Worm (Caenorhabditis elegans) whole organism, midembryonic: ENCODE measurements around the gene F54E2.1.

ENCODE experiments used
- T22C8.4 ChIP-seq: fragments of 200-800 bp; sonication (Bioruptor generic); IDR thresholded peaks from 2 replicates; pipeline ENCODE4 v1.3.6; 2022; ENCODE audit warnings: missing genetic modification characterization, missing compliant biosample characterization
- cog-1 ChIP-seq: sonication (generic microtip); optimal IDR thresholded peaks from 2 replicates; lab custom pipeline; 2016; ENCODE audit warnings: missing genetic modification characterization, missing compliant biosample characterization
- flt-1 ChIP-seq: fragments of 200-800 bp; sonication (Bioruptor generic); IDR thresholded peaks from 2 replicates; pipeline ENCODE4 v1.3.6; 2022; ENCODE audit warnings: missing genetic modification characterization, missing compliant biosample characterization
- klf-2 ChIP-seq: fragments of 200-800 bp; sonication (Bioruptor generic); conservative IDR thresholded peaks from 2 replicates; pipeline ENCODE4 v1.3.6; 2022; ENCODE audit warnings: missing genetic modification reagents, missing genetic modification characterization, missing compliant biosample characterization
- med-1 ChIP-seq: sonication (generic microtip); optimal IDR thresholded peaks from 2 replicates; lab custom pipeline; 2017; ENCODE audit warnings: missing genetic modification characterization, mild to moderate bottlenecking, missing compliant biosample characterization, antibody characterized with exemption, missing genetic modification reagents; ENCODE audit not compliant: insufficient read depth
- ref-1 ChIP-seq: fragments of 200-800 bp; sonication (Bioruptor generic); conservative IDR thresholded peaks from 2 replicates; pipeline ENCODE4 v1.3.6; 2022; ENCODE audit warnings: missing genetic modification reagents, missing genetic modification characterization, missing compliant biosample characterization
- tab-1 ChIP-seq: fragments of 200-800 bp; sonication (Bioruptor generic); IDR thresholded peaks from 2 replicates; pipeline ENCODE4 v1.3.6; 2022; ENCODE audit warnings: missing genetic modification characterization, missing compliant biosample characterization
- ztf-23 ChIP-seq: fragments of 200-800 bp; sonication (Bioruptor generic); IDR thresholded peaks from 2 replicates; pipeline ENCODE4 v1.3.6; 2022; ENCODE audit warnings: missing genetic modification reagents, missing genetic modification characterization, missing compliant biosample characterization
- ztf-29 ChIP-seq: fragments of 200-800 bp; sonication (Bioruptor generic); IDR thresholded peaks from 2 replicates; pipeline ENCODE4 v1.3.6; 2022; ENCODE audit warnings: missing genetic modification reagents, missing genetic modification characterization, missing compliant biosample characterization

Gene F54E2.1

DNA sequence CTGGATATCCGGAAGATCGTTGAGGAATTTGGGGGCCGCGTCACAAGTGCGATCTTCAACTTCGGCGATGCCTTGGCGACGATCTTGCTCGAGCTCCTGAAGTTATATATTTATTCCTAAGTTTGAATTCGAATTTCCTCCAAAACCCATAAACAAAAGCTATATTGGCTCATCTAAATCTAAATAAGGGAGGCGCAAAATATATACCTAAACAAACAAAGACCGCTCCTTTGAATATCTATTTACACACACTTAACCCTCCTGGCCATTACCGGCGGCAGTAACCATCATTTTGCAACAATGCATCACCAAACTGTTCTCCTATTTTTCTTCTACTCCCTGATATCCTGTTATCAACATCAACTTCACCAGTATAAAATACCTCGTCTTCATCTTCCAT lies 14.2 kb upstream of the F54E2.1 start, which contains the start of gene F54E2.2:
TSS of gene F54E2.2 (plus strand) at position 301 of the 400 bp plus-strand sequence.
- TF ChIP-seq ztf-29 (GFP tag; lab: Robert Waterston, UW) (no peak), cog-1 (tag; lab: Kevin White, UChicago) (no peak), ztf-23 (no peak), tab-1 (GFP tag; lab: Robert Waterston, UW) (no peak)

DNA sequence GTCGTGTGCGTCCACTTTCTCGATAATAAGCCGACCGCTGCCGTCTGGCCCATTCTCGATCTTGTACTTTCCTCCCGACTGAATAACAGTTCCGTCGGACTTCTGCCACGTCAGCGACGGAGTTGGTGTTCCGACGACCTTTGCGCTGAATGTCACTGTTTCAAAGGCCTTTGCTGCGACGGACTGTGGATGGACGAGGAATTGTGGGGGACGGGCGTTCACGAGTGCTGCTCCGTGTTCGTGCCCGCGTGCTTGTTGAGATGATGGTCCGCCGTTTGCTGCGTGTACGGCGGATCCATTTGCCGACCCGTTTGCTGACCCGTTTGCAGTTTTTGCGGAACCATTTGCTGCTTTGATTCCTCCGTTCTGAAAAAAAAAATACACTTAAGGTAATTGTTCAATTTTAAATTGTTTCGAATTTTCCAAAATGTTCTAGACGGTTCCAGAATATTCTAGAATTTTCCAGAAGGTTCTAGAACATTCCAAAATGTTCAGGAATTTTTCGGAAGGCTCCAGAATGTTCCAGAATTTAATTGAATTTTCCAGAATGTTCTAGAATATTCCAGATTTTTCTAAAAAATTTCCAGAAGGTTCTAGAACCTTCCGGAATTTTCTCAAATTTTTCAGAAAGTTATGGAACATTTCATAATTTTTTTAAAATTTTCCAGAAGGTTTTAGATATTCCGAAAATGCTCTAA lies 10.9 kb upstream of the F54E2.1 start:
- no peak for TF ChIP-seq flt-1 (GFP tag; lab: Robert Waterston, UW)
- no peak for TF ChIP-seq klf-2 (GFP tag; lab: Robert Waterston, UW)
- TF ChIP-seq ref-1, result no peak
- TF ChIP-seq tab-1 (GFP tag; lab: Robert Waterston, UW), result no peak
- TF ChIP-seq T22C8.4 (GFP tag; lab: Robert Waterston, UW), result no peak
- no peak for TF ChIP-seq ztf-23
- no peak for TF ChIP-seq ztf-29 (GFP tag; lab: Robert Waterston, UW)
- no peak for TF ChIP-seq cog-1 (tag; lab: Kevin White, UChicago)
- TF ChIP-seq med-1 (GFP tag; lab: Kevin White, UChicago), result no peak

- no peak for TF ChIP-seq flt-1 (GFP tag; lab: Robert Waterston, UW)
- TF ChIP-seq ref-1, result no peak
- TF ChIP-seq ztf-29 (GFP tag; lab: Robert Waterston, UW), result no peak
- no peak for TF ChIP-seq T22C8.4 (GFP tag; lab: Robert Waterston, UW)
- TF ChIP-seq cog-1 (tag; lab: Kevin White, UChicago), result no peak
- no peak for TF ChIP-seq klf-2 (GFP tag; lab: Robert Waterston, UW)
- TF ChIP-seq ztf-23, result no peak
- no peak for TF ChIP-seq tab-1 (GFP tag; lab: Robert Waterston, UW)
- no peak for TF ChIP-seq med-1 (GFP tag; lab: Kevin White, UChicago)
Observed at ce11 chrV:2800676-2801075, 9.5 kb upstream of the F54E2.1 start.

DNA sequence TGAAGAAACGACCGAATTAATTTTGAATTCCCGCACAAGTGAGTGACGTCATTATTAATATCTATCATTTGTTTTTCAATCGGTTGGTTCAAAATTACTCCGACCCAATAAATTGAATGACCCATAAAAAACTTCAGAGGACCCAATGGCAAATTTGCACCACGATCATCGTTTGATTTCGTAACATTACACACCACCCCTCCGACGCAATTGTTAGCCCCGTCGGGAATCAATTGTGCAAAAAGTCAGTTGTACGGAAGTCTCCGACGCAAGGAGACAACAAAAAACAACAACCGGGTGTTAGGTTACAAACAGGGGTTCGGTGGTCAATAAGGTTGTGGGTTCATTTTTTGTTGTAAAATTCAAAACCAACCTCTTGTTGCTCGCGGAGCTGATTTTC lies 8.2 kb upstream of the F54E2.1 start:
- TF ChIP-seq klf-2 (GFP tag; lab: Robert Waterston, UW) (no peak), flt-1 (GFP tag; lab: Robert Waterston, UW) (no peak), ztf-29 (GFP tag; lab: Robert Waterston, UW) (no peak), T22C8.4 (GFP tag; lab: Robert Waterston, UW) (no peak), med-1 (GFP tag; lab: Kevin White, UChicago) (no peak), ztf-23 (no peak), tab-1 (GFP tag; lab: Robert Waterston, UW) (no peak), ref-1 (no peak), cog-1 (tag; lab: Kevin White, UChicago) (no peak)

DNA sequence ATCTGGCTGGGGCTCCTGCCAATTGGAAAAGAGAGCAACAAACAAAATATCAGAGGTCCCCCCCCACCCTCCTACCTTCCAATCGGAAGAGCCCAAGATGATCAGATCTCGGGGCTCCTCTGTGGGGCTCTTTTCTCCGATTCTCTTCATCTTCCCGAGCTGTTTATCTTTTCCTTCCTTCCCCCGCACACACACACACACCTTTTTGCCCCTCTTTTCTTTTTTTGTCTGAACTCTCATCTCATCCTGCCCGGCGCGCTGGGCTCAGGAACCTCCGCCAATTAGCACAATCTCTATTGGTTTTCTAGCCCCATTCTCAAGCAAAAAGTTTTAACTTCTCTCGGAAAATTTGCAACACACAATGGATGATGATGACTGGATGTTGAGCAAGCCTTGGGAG lies 6.9 kb upstream of the F54E2.1 start:
- TF ChIP-seq T22C8.4 (GFP tag; lab: Robert Waterston, UW) (no peak), ztf-29 (GFP tag; lab: Robert Waterston, UW) (no peak), ztf-23 (no peak), klf-2 (GFP tag; lab: Robert Waterston, UW) (no peak), ref-1 (no peak), flt-1 (GFP tag; lab: Robert Waterston, UW) (no peak), tab-1 (GFP tag; lab: Robert Waterston, UW) (no peak)

ce11 chrV:2807760-2808159 lies 2.4 kb upstream of the F54E2.1 start, which contains the start of gene ketn-1:
TSS of gene ketn-1 (minus strand) at chrV:2807860.
- no peak for TF ChIP-seq tab-1 (GFP tag; lab: Robert Waterston, UW)

DNA sequence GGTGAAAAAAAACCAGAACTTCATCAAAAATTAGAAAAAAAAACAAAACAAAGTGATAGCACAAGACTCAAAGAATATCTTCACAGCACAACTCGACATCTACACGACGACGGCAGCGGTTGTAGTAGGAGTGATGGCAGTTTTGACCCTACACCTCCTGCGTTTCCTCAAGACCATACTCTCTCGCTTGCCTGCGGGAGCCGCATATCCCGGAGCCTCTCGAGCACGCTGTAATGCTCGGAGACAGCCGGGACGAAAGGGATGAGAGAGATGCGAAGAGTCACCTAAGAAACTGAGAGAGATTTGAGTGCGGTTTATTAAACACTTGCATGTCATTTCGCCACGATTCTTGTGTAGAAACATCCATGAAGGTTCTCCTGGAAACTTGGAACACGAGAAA lies 755 bp upstream of the F54E2.1 start:
- no peak for TF ChIP-seq med-1 (GFP tag; lab: Kevin White, UChicago)
- TF ChIP-seq ztf-23, result no peak
- TF ChIP-seq tab-1 (GFP tag; lab: Robert Waterston, UW), result no peak
- no peak for TF ChIP-seq flt-1 (GFP tag; lab: Robert Waterston, UW)
- TF ChIP-seq cog-1 (tag; lab: Kevin White, UChicago), result no peak
- TF ChIP-seq klf-2 (GFP tag; lab: Robert Waterston, UW), result no peak
- TF ChIP-seq ztf-29 (GFP tag; lab: Robert Waterston, UW), result no peak
- no peak for TF ChIP-seq ref-1
- TF ChIP-seq T22C8.4 (GFP tag; lab: Robert Waterston, UW), result no peak

ce11 chrV:2813856-2814255 lies 3.7 kb downstream of the F54E2.1 start, which contains the start of gene F54E2.9:
TSS of gene F54E2.9 (minus strand) at chrV:2813987.
- TF ChIP-seq klf-2 (GFP tag; lab: Robert Waterston, UW) (no peak), flt-1 (GFP tag; lab: Robert Waterston, UW) (no peak), cog-1 (tag; lab: Kevin White, UChicago) (no peak), T22C8.4 (GFP tag; lab: Robert Waterston, UW) (no peak), ztf-29 (GFP tag; lab: Robert Waterston, UW) (no peak), ztf-23 (no peak), med-1 (GFP tag; lab: Kevin White, UChicago) (no peak), tab-1 (GFP tag; lab: Robert Waterston, UW) (no peak), ref-1 (no peak)

DNA sequence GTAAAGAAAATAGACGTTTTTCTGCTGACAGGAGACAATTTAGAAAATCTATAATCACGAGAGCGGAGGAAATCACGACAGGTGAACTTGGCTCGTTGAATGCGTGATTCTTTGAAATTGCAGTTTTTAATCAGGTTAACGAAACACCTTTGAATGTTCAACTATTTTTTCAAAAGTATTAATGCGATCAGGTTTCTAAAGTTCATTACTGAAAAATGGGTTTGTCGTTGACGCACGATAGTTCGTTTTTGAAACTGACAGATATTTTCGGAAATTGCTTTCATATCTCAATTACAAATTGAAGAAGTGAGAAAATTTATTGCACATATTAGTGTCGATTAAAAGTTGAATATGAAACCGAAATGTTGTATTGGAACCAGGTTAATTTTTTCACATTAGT lies 5.8 kb downstream of the F54E2.1 start, which contains the start of gene F54E2.5:
TSS of gene F54E2.5 (minus strand) at position 101 of the 400 bp plus-strand sequence.
- TF ChIP-seq T22C8.4 (GFP tag; lab: Robert Waterston, UW) (no peak), cog-1 (tag; lab: Kevin White, UChicago) (no peak), med-1 (GFP tag; lab: Kevin White, UChicago) (no peak), tab-1 (GFP tag; lab: Robert Waterston, UW) (no peak), klf-2 (GFP tag; lab: Robert Waterston, UW) (no peak), ztf-29 (GFP tag; lab: Robert Waterston, UW) (no peak), flt-1 (GFP tag; lab: Robert Waterston, UW) (no peak), ref-1 (no peak), ztf-23 (no peak)
